Worm (Caenorhabditis elegans) whole organism, midembryonic: ENCODE measurements around the gene irld-3.

Source experiments
- T22C8.4 ChIP-seq: fragments of 200-800 bp; sonication (Bioruptor generic); IDR thresholded peaks from 2 replicates; pipeline ENCODE4 v1.3.6; 2022; ENCODE audit warnings: missing genetic modification characterization, missing compliant biosample characterization
- cog-1 ChIP-seq: sonication (generic microtip); optimal IDR thresholded peaks from 2 replicates; lab custom pipeline; 2016; ENCODE audit warnings: missing genetic modification characterization, missing compliant biosample characterization
- flt-1 ChIP-seq: fragments of 200-800 bp; sonication (Bioruptor generic); IDR thresholded peaks from 2 replicates; pipeline ENCODE4 v1.3.6; 2022; ENCODE audit warnings: missing genetic modification characterization, missing compliant biosample characterization
- klf-2 ChIP-seq: fragments of 200-800 bp; sonication (Bioruptor generic); conservative IDR thresholded peaks from 2 replicates; pipeline ENCODE4 v1.3.6; 2022; ENCODE audit warnings: missing genetic modification reagents, missing genetic modification characterization, missing compliant biosample characterization
- med-1 ChIP-seq: sonication (generic microtip); optimal IDR thresholded peaks from 2 replicates; lab custom pipeline; 2017; ENCODE audit warnings: missing genetic modification characterization, mild to moderate bottlenecking, missing compliant biosample characterization, antibody characterized with exemption, missing genetic modification reagents; ENCODE audit not compliant: insufficient read depth
- ref-1 ChIP-seq: fragments of 200-800 bp; sonication (Bioruptor generic); conservative IDR thresholded peaks from 2 replicates; pipeline ENCODE4 v1.3.6; 2022; ENCODE audit warnings: missing genetic modification reagents, missing genetic modification characterization, missing compliant biosample characterization
- tab-1 ChIP-seq: fragments of 200-800 bp; sonication (Bioruptor generic); IDR thresholded peaks from 2 replicates; pipeline ENCODE4 v1.3.6; 2022; ENCODE audit warnings: missing genetic modification characterization, missing compliant biosample characterization
- ztf-23 ChIP-seq: fragments of 200-800 bp; sonication (Bioruptor generic); IDR thresholded peaks from 2 replicates; pipeline ENCODE4 v1.3.6; 2022; ENCODE audit warnings: missing genetic modification reagents, missing genetic modification characterization, missing compliant biosample characterization
- ztf-29 ChIP-seq: fragments of 200-800 bp; sonication (Bioruptor generic); IDR thresholded peaks from 2 replicates; pipeline ENCODE4 v1.3.6; 2022; ENCODE audit warnings: missing genetic modification reagents, missing genetic modification characterization, missing compliant biosample characterization

irld-3 gene

ce11 chrV:3121743-3122142 lies 16.6 kb downstream of the irld-3 start, which contains the start of gene srt-56:
TSS of gene srt-56 (minus strand) at chrV:3121843.
- no peak for TF ChIP-seq klf-2 (GFP tag; lab: Robert Waterston, UW)
- no peak for TF ChIP-seq med-1 (GFP tag; lab: Kevin White, UChicago)
- TF ChIP-seq cog-1 (tag; lab: Kevin White, UChicago) = no peak
- TF ChIP-seq ztf-23 (GFP tag; lab: Robert Waterston, UW) = no peak
- no peak for TF ChIP-seq flt-1 (GFP tag; lab: Robert Waterston, UW)
- TF ChIP-seq ref-1 (GFP tag; lab: Robert Waterston, UW) = no peak
- no peak for TF ChIP-seq tab-1
- no peak for TF ChIP-seq ztf-29 (GFP tag; lab: Robert Waterston, UW)
- TF ChIP-seq T22C8.4 (GFP tag; lab: Robert Waterston, UW) = no peak

- TF ChIP-seq cog-1 (tag; lab: Kevin White, UChicago) = no peak
- no peak for TF ChIP-seq med-1 (GFP tag; lab: Kevin White, UChicago)
- TF ChIP-seq T22C8.4 (GFP tag; lab: Robert Waterston, UW) = no peak
- TF ChIP-seq flt-1 (GFP tag; lab: Robert Waterston, UW) = no peak
- TF ChIP-seq tab-1 = no peak
- TF ChIP-seq ref-1 (GFP tag; lab: Robert Waterston, UW) = no peak
- TF ChIP-seq ztf-23 (GFP tag; lab: Robert Waterston, UW) = no peak
- TF ChIP-seq klf-2 (GFP tag; lab: Robert Waterston, UW) = no peak
- no peak for TF ChIP-seq ztf-29 (GFP tag; lab: Robert Waterston, UW)
Observed at ce11 chrV:3119185-3119584, 19.2 kb downstream of the irld-3 start.

- TF ChIP-seq ztf-29 (GFP tag; lab: Robert Waterston, UW) (no peak), ztf-23 (GFP tag; lab: Robert Waterston, UW) (no peak), T22C8.4 (GFP tag; lab: Robert Waterston, UW) (no peak), flt-1 (GFP tag; lab: Robert Waterston, UW) (no peak), cog-1 (tag; lab: Kevin White, UChicago) (no peak), tab-1 (no peak), klf-2 (GFP tag; lab: Robert Waterston, UW) (no peak), ref-1 (GFP tag; lab: Robert Waterston, UW) (no peak), med-1 (GFP tag; lab: Kevin White, UChicago) (no peak)
Observed at ce11 chrV:3118167-3118566, 20.2 kb downstream of the irld-3 start, which contains the start of gene clec-210. TSS of gene clec-210 (plus strand) at chrV:3118377.

- TF ChIP-seq ref-1 (GFP tag; lab: Robert Waterston, UW) (no peak), ztf-23 (GFP tag; lab: Robert Waterston, UW) (no peak), med-1 (GFP tag; lab: Kevin White, UChicago) (no peak), klf-2 (GFP tag; lab: Robert Waterston, UW) (no peak), cog-1 (tag; lab: Kevin White, UChicago) (no peak), ztf-29 (GFP tag; lab: Robert Waterston, UW) (no peak), tab-1 (no peak), T22C8.4 (GFP tag; lab: Robert Waterston, UW) (no peak), flt-1 (GFP tag; lab: Robert Waterston, UW) (no peak)
Observed at ce11 chrV:3114973-3115372, 23.4 kb downstream of the irld-3 start, which contains the start of gene Y73C8C.3. TSS of gene Y73C8C.3 (plus strand) at chrV:3115273.

ce11 chrV:3113751-3114150 lies 24.6 kb downstream of the irld-3 start, which contains the start of gene Y73C8C.8:
TSS of gene Y73C8C.8 (minus strand) at chrV:3113851.
- TF ChIP-seq klf-2 (GFP tag; lab: Robert Waterston, UW) = no peak
- no peak for TF ChIP-seq med-1 (GFP tag; lab: Kevin White, UChicago)

- TF ChIP-seq ref-1 (GFP tag; lab: Robert Waterston, UW) (no peak), klf-2 (GFP tag; lab: Robert Waterston, UW) (no peak), tab-1 (no peak), ztf-29 (GFP tag; lab: Robert Waterston, UW) (no peak), cog-1 (tag; lab: Kevin White, UChicago) (no peak), ztf-23 (GFP tag; lab: Robert Waterston, UW) (no peak), med-1 (GFP tag; lab: Kevin White, UChicago) (no peak), T22C8.4 (GFP tag; lab: Robert Waterston, UW) (no peak), flt-1 (GFP tag; lab: Robert Waterston, UW) (no peak)
Observed at ce11 chrV:3112198-3112597, 26.2 kb downstream of the irld-3 start.

ce11 chrV:3107450-3107849 lies 30.9 kb downstream of the irld-3 start, which contains the start of gene str-68:
TSS of gene str-68 (minus strand) at chrV:3107550.
- no peak for TF ChIP-seq ztf-29 (GFP tag; lab: Robert Waterston, UW)
- TF ChIP-seq tab-1 = no peak
- TF ChIP-seq ztf-23 (GFP tag; lab: Robert Waterston, UW) = no peak
- no peak for TF ChIP-seq T22C8.4 (GFP tag; lab: Robert Waterston, UW)
- no peak for TF ChIP-seq med-1 (GFP tag; lab: Kevin White, UChicago)
- no peak for TF ChIP-seq cog-1 (tag; lab: Kevin White, UChicago)
- no peak for TF ChIP-seq flt-1 (GFP tag; lab: Robert Waterston, UW)
- TF ChIP-seq klf-2 (GFP tag; lab: Robert Waterston, UW) = no peak
- no peak for TF ChIP-seq ref-1 (GFP tag; lab: Robert Waterston, UW)

- TF ChIP-seq ztf-23 (GFP tag; lab: Robert Waterston, UW) (no peak), flt-1 (GFP tag; lab: Robert Waterston, UW) (no peak)
Observed at ce11 chrV:3106785-3107184, 31.6 kb downstream of the irld-3 start.

ce11 chrV:3105810-3106209 lies 32.6 kb downstream of the irld-3 start, which contains the start of gene str-69:
TSS of gene str-69 (minus strand) at chrV:3105910.
- TF ChIP-seq cog-1 (tag; lab: Kevin White, UChicago) (no peak), ref-1 (GFP tag; lab: Robert Waterston, UW) (no peak), tab-1 (no peak), ztf-23 (GFP tag; lab: Robert Waterston, UW) (no peak), med-1 (GFP tag; lab: Kevin White, UChicago) (no peak), T22C8.4 (GFP tag; lab: Robert Waterston, UW) (no peak)
